Worm (Caenorhabditis elegans): ENCODE results near the gene ttr-33.

ttr-33 gene

DNA sequence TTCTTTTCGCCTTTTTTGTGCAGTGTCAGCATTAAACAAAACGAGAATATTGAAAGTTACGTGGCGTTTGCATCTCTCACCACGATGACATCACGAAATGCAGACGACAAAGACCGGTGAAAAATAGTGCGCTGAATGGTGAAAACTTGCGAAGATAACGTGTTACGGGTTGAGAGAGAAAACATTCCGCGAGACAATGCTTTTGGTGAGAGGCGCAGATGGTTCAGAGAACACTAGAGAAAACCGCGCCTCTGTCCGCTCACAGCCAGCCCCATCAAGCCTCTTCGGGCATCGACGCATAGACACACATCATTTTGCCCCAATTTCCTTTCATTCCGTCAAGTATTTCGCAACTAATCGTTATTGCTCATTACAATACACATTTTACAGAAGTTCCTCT, 16.9 kb upstream of the ttr-33 start, which contains the start of the genes C37C3.9 and C37C3.18 (continued):
- TF ChIP-seq lin-15B (tag; optimal IDR thresholded peaks at IDR 0.05) (no peak), zip-4 (GFP tag; optimal IDR thresholded peaks at IDR 0.05) (peak; percentile 37), grh-1 (GFP tag; IDR thresholded peaks at IDR 0.05) (no peak), mep-1 (tag; optimal IDR thresholded peaks at IDR 0.05) (peak; percentile 78), nhr-11 (tag; optimal IDR thresholded peaks at IDR 0.05) (peak; percentile 51), lin-39 (tag; optimal IDR thresholded peaks at IDR 0.05) (no peak), fkh-8 (tag; optimal IDR thresholded peaks at IDR 0.05) (peak; percentile 87), elt-2 (tag; optimal IDR thresholded peaks at IDR 0.05) (peak; percentile 58), ceh-63 (GFP tag; optimal IDR thresholded peaks at IDR 0.05) (no peak), nhr-85 (tag) (peak; percentile 89), lin-13 (GFP tag; optimal IDR thresholded peaks at IDR 0.05) (peak; percentile 76), ztf-11 (tag; optimal IDR thresholded peaks at IDR 0.05) (no peak), vab-15 (tag; optimal IDR thresholded peaks at IDR 0.05) (no peak), nhr-76 (tag; optimal IDR thresholded peaks at IDR 0.05) (no peak), lir-3 (tag; optimal IDR thresholded peaks at IDR 0.05; ENCODE audit: poor library complexity) (no peak), isw-1 (GFP tag; IDR thresholded peaks at IDR 0.05) (peak; percentile 77), dpl-1 (GFP tag; optimal IDR thresholded peaks at IDR 0.05) (peak; percentile 52 to 60 (median 52)), nhr-84 (tag; optimal IDR thresholded peaks at IDR 0.05) (no peak), skn-1 (tag; optimal IDR thresholded peaks at IDR 0.05) (peak; percentile 82), efl-3 (GFP tag; optimal IDR thresholded peaks at IDR 0.05) (no peak), irx-1 (tag; optimal IDR thresholded peaks at IDR 0.05) (peak; percentile 14), C16A3.4 (tag; optimal IDR thresholded peaks at IDR 0.05) (peak; percentile 82), C34B4.2 (tag; optimal IDR thresholded peaks at IDR 0.05) (no peak), nhr-237 (tag; optimal IDR thresholded peaks at IDR 0.05) (peak; percentile 61), nhr-12 (tag; optimal IDR thresholded peaks at IDR 0.05) (no peak), sptf-1 (tag; optimal IDR thresholded peaks at IDR 0.05) (no peak), egl-13 (tag; optimal IDR thresholded peaks at IDR 0.05) (peak; percentile 5), lin-35 (GFP tag; optimal IDR thresholded peaks at IDR 0.05) (peak; percentile 74 to 82), unc-130 (tag; optimal IDR thresholded peaks at IDR 0.05) (peak; percentile 51), fkh-4 (tag; optimal IDR thresholded peaks at IDR 0.05; ENCODE audit: borderline replicate concordance) (no peak), unc-98 (GFP tag; IDR thresholded peaks at IDR 0.05) (no peak), pqm-1 (tag; optimal IDR thresholded peaks at IDR 0.05) (no peak), unc-62 (GFP tag; optimal IDR thresholded peaks at IDR 0.05) (no peak), mef-2 (tag; optimal IDR thresholded peaks at IDR 0.05) (no peak), ceh-82 (tag; optimal IDR thresholded peaks at IDR 0.05) (peak; percentile 72 to 82 (median 81)), nhr-19 (GFP tag; conservative IDR thresholded peaks at IDR 0.05) (peak; percentile 75), nhr-71 (tag; optimal IDR thresholded peaks at IDR 0.05) (peak; percentile 90), mab-9 (GFP tag; IDR thresholded peaks at IDR 0.05) (peak; percentile 27; the same call in 1 of the 2 replicates), rnt-1 (tag; optimal IDR thresholded peaks at IDR 0.05) (peak; percentile 81), alr-1 (tag; optimal IDR thresholded peaks at IDR 0.05; ENCODE audit: borderline replicate concordance) (no peak), pag-3 (tag; optimal IDR thresholded peaks at IDR 0.05; ENCODE audit: borderline replicate concordance, insufficient read depth) (no peak), ets-5 (GFP tag; IDR thresholded peaks at IDR 0.05) (no peak), elt-3 (tag; optimal IDR thresholded peaks at IDR 0.05) (peak in 1 of 6 experiments; percentile 47), jun-1 (tag; optimal IDR thresholded peaks at IDR 0.05) (peak; percentile 83), hlh-4 (tag; optimal IDR thresholded peaks at IDR 0.05) (no peak), zag-1 (tag; optimal IDR thresholded peaks at IDR 0.05) (peak; percentile 39), ceh-90 (tag; optimal IDR thresholded peaks at IDR 0.05) (no peak), hpl-2 (GFP tag; optimal IDR thresholded peaks at IDR 0.05) (peak; percentile 84), ama-1 (optimal IDR thresholded peaks at IDR 0.05) (no peak), efl-1 (optimal IDR thresholded peaks at IDR 0.05) (peak; percentile 85 to 97), efl-1 (GFP tag; optimal IDR thresholded peaks at IDR 0.05 in 1 of 2) (peak; percentile 54 to 90), unc-30 (tag; optimal IDR thresholded peaks at IDR 0.05) (no peak), snpc-4 (tag; optimal IDR thresholded peaks at IDR 0.05) (peak; percentile 60), ces-1 (GFP tag; optimal IDR thresholded peaks at IDR 0.05) (no peak)

Data from whole organism, L1 larva.